Fruit fly (Drosophila melanogaster): Measurements from ENCODE around the gene CG44198.

CG44198 gene

DNA sequence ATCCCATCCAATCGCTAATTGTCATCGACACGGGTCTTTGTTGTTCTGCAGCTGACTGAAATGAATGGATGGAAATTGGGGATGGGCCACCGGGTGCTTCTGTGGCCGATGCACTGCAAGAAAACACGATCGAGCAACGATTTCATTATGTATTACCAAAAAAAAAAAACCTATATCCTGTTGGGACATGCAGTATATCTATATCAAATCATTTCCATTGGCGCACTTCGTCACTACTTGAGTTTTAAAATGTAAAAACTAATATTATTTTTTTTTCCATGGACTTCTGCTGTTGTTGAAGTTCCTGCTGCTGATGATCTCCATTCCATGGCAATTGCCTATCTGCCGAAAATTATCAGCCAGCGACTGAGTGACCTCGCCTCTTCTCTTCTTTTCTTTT, 45.1 kb downstream of the CG44198 start (continued):
- TF ChIP-seq zen2 (GFP tag; IDR thresholded peaks at IDR 0.05; ENCODE audit: partially characterized antibody) = no peak
- TF ChIP-seq mirr (GFP tag; optimal IDR thresholded peaks at IDR 0.05) = no peak
- TF ChIP-seq CG4730 (GFP tag; IDR thresholded peaks at IDR 0.05) = peak; percentile 41
- TF ChIP-seq CG4424 (GFP tag; optimal IDR thresholded peaks at IDR 0.05) = peak; percentile 53
- TF ChIP-seq CG13624 (GFP tag; optimal IDR thresholded peaks at IDR 0.05) = no peak
- TF ChIP-seq Opbp (GFP tag; IDR thresholded peaks at IDR 0.05; ENCODE audit: partially characterized antibody) = no peak
- TF ChIP-seq grau (tag; optimal IDR thresholded peaks at IDR 0.05) = no peak
- no peak for TF ChIP-seq bbx (GFP tag; IDR thresholded peaks at IDR 0.05; ENCODE audit: partially characterized antibody)
- TF ChIP-seq Hey (tag; optimal IDR thresholded peaks at IDR 0.05) = no peak
- peak; percentile 56 for TF ChIP-seq CG8388 (GFP tag; optimal IDR thresholded peaks at IDR 0.05)
- peak; percentile 3 for TF ChIP-seq CG15514 (GFP tag; optimal IDR thresholded peaks at IDR 0.05)
- peak; percentile 44 for TF ChIP-seq org-1 (GFP tag; optimal IDR thresholded peaks at IDR 0.05)
- TF ChIP-seq gem (tag; optimal IDR thresholded peaks at IDR 0.05) = peak; percentile 76
- TF ChIP-seq CG15479 (GFP tag; optimal IDR thresholded peaks at IDR 0.05) = no peak
- no peak for TF ChIP-seq fd102C (GFP tag; optimal IDR thresholded peaks at IDR 0.05)
- no peak for TF ChIP-seq z (GFP tag; IDR thresholded peaks at IDR 0.05)
- no peak for TF ChIP-seq CG9797 (GFP tag; optimal IDR thresholded peaks at IDR 0.05)
- no peak for TF ChIP-seq gsb (GFP tag; IDR thresholded peaks at IDR 0.05)
- no peak for TF ChIP-seq Lpt (GFP tag; optimal IDR thresholded peaks at IDR 0.05)
- TF ChIP-seq kni (GFP tag; optimal IDR thresholded peaks at IDR 0.05) = no peak
- no peak for TF ChIP-seq aop (GFP tag; IDR thresholded peaks at IDR 0.05)
- TF ChIP-seq Dad (GFP tag; optimal IDR thresholded peaks at IDR 0.05) = no peak
- TF ChIP-seq Pdp1 (GFP tag; optimal IDR thresholded peaks at IDR 0.05) = peak; percentile 39 to 49
- TF ChIP-seq CG16779 (GFP tag; IDR thresholded peaks at IDR 0.05) = no peak
- no peak for TF ChIP-seq CkIIα-i1 (GFP tag; IDR thresholded peaks at IDR 0.05)
- no peak for TF ChIP-seq CG6813 (GFP tag; optimal IDR thresholded peaks at IDR 0.05)
- no peak for TF ChIP-seq D (optimal IDR thresholded peaks at IDR 0.05)
- TF ChIP-seq D (GFP tag; optimal IDR thresholded peaks at IDR 0.05) = peak; percentile 65
- TF ChIP-seq sob (GFP tag; IDR thresholded peaks at IDR 0.05) = peak; percentile 63
- TF ChIP-seq cato (GFP tag; optimal IDR thresholded peaks at IDR 0.05; ENCODE audit: borderline replicate concordance) = peak; percentile 28
- no peak for TF ChIP-seq CG12155 (GFP tag; optimal IDR thresholded peaks at IDR 0.05)
- TF ChIP-seq CG1832 (GFP tag; optimal IDR thresholded peaks at IDR 0.05) = no peak
- TF ChIP-seq CG3847 (GFP tag; IDR thresholded peaks at IDR 0.05) = no peak
- peak; percentile 45 for TF ChIP-seq CG10267 (tag; optimal IDR thresholded peaks at IDR 0.05)
- no peak for TF ChIP-seq CG8924 (tag; optimal IDR thresholded peaks at IDR 0.05)
- no peak for TF ChIP-seq Jarid2 (GFP tag; optimal IDR thresholded peaks at IDR 0.05)
- TF ChIP-seq exex (tag; optimal IDR thresholded peaks at IDR 0.05) = no peak
- TF ChIP-seq CG11247 (GFP tag; IDR thresholded peaks at IDR 0.05) = peak; percentile 44; the same call in 1 of the 2 replicates
- TF ChIP-seq gt (GFP tag; IDR thresholded peaks at IDR 0.05) = 0 out of 2 replicates have a peak, but pooled peaks have one; percentile 29
- TF ChIP-seq Dp (GFP tag; optimal IDR thresholded peaks at IDR 0.05) = no peak
- no peak for TF ChIP-seq CG8281 (tag; optimal IDR thresholded peaks at IDR 0.05)
- no peak for TF ChIP-seq rib (GFP tag; IDR thresholded peaks at IDR 0.05)
- no peak for TF ChIP-seq ab (GFP tag; optimal IDR thresholded peaks at IDR 0.05)
- TF ChIP-seq CG17359 (tag; optimal IDR thresholded peaks at IDR 0.05) = peak; percentile 56
- TF ChIP-seq CG8478 (optimal IDR thresholded peaks at IDR 0.05) = no peak
- peak; percentile 48 for TF ChIP-seq ems (GFP tag; optimal IDR thresholded peaks at IDR 0.05)
- no peak for TF ChIP-seq Vsx1 (GFP tag; optimal IDR thresholded peaks at IDR 0.05)
- no peak for TF ChIP-seq Dll (GFP tag; IDR thresholded peaks at IDR 0.05; ENCODE audit: partially characterized antibody)
- peak; percentile 63 for TF ChIP-seq tin (GFP tag; optimal IDR thresholded peaks at IDR 0.05)
- TF ChIP-seq CG10431 (GFP tag; optimal IDR thresholded peaks at IDR 0.05) = no peak
- TF ChIP-seq sima (GFP tag; optimal IDR thresholded peaks at IDR 0.05) = no peak
